Worm (Caenorhabditis elegans): Measurements from ENCODE around the gene srw-73.
A peak's percentile ranks its signal among the peaks of the same experiment; 100 is the strongest.

Gene srw-73

DNA sequence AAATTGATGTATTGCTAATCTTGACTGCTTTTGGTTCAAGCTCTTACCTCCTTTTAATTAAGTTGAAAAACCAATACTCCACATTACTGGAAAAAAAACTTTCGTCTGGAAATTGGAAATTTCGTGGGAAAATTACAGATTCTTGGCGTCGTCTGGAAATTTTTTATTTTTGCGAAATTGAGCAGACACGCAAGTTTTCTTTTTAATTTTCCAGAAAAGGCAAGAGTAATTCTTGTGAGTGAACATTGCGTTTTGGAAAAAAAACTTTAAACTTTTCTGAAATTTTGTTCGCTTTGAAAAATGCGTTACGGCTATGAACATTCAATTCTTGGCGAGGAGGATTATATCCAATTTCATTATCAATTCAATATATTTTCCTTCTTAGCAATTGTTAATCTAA is 22.7 kb downstream of the srw-73 start, which contains the start of gene sru-45:
Gene sru-45 (plus strand): TSS at position 301 of the 400 bp plus-strand sequence.
- TF ChIP-seq nhr-76 (tag; optimal IDR thresholded peaks at IDR 0.05) (no peak), ham-2 (GFP tag; optimal IDR thresholded peaks at IDR 0.05) (no peak), nhr-237 (tag; optimal IDR thresholded peaks at IDR 0.05) (no peak)

DNA sequence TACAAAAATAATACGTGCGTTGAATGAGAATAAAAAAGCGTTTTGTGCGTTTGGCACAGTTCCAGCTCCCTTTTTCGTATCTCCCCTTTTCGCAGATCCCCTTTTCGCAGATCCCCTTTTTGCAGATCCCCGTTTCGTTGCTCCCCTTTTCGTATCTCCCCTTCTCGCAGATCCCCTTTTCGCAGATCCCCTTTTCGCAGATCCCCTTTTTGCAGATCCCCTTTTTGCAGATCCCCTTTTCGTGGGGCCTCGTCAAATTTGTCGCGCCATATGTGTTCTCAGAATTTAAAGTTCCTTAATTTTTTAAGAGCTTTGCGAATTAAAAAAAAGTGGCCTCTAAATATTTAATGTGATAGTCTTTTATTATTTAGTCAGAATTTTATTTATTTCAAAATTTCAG is 35.4 kb downstream of the srw-73 start, which contains the start of gene Y32B12B.4:
Gene Y32B12B.4 (plus strand): TSS at position 399 of the 400 bp plus-strand sequence.
- TF ChIP-seq sptf-1 (tag; optimal IDR thresholded peaks at IDR 0.05) = peak; percentile 67
- TF ChIP-seq elt-3 (tag; optimal IDR thresholded peaks at IDR 0.05) = no peak
- peak; percentile 64 for TF ChIP-seq lin-32 (GFP tag; optimal IDR thresholded peaks at IDR 0.05)
- TF ChIP-seq nhr-2 (tag; optimal IDR thresholded peaks at IDR 0.05) = no peak
- TF ChIP-seq tbx-8 (GFP tag; optimal IDR thresholded peaks at IDR 0.05) = no peak
- TF ChIP-seq blmp-1 (tag; optimal IDR thresholded peaks at IDR 0.05) = no peak
- TF ChIP-seq unc-120 (tag; optimal IDR thresholded peaks at IDR 0.05; ENCODE audit: poor library complexity, severe bottlenecking) = no peak
- no peak for TF ChIP-seq lsy-2 (tag; optimal IDR thresholded peaks at IDR 0.05)
- TF ChIP-seq bed-3 (GFP tag; optimal IDR thresholded peaks at IDR 0.05) = peak; percentile 29
- TF ChIP-seq unc-62 (GFP tag; optimal IDR thresholded peaks at IDR 0.05) = no peak
- no peak for TF ChIP-seq nhr-76 (tag; optimal IDR thresholded peaks at IDR 0.05)
- no peak for TF ChIP-seq ceh-43 (GFP tag; optimal IDR thresholded peaks at IDR 0.05)
- no peak for TF ChIP-seq hlh-1 (tag; optimal IDR thresholded peaks at IDR 0.05)
- TF ChIP-seq mls-2 (tag; optimal IDR thresholded peaks at IDR 0.05) = peak; percentile 13
- peak; percentile 21 for TF ChIP-seq ceh-83 (GFP tag; optimal IDR thresholded peaks at IDR 0.05)
- no peak for TF ChIP-seq lin-13 (tag; optimal IDR thresholded peaks at IDR 0.05)
- TF ChIP-seq pha-4 (tag; optimal IDR thresholded peaks at IDR 0.05) = no peak
- peak; percentile 46 for TF ChIP-seq drap-1 (GFP tag; optimal IDR thresholded peaks at IDR 0.05)
- peak; percentile 65 for TF ChIP-seq cnd-1 (tag; optimal IDR thresholded peaks at IDR 0.05)
- no peak for TF ChIP-seq snpc-4 (tag; optimal IDR thresholded peaks at IDR 0.05)
- no peak for TF ChIP-seq nhr-12 (tag; optimal IDR thresholded peaks at IDR 0.05)
- TF ChIP-seq mep-1 (tag; optimal IDR thresholded peaks at IDR 0.05) = no peak
- no peak for TF ChIP-seq unc-39 (tag; optimal IDR thresholded peaks at IDR 0.05)
- no peak for TF ChIP-seq flh-1 (GFP tag; optimal IDR thresholded peaks at IDR 0.05)
- no peak for TF ChIP-seq ham-2 (GFP tag; optimal IDR thresholded peaks at IDR 0.05)
- TF ChIP-seq elt-1 (tag; optimal IDR thresholded peaks at IDR 0.05; ENCODE audit: borderline replicate concordance, insufficient read depth) = no peak
- TF ChIP-seq nhr-237 (tag; optimal IDR thresholded peaks at IDR 0.05) = no peak
- TF ChIP-seq ceh-39 (tag; optimal IDR thresholded peaks at IDR 0.05) = no peak
- peak; percentile 5 for TF ChIP-seq sem-2 (GFP tag; optimal IDR thresholded peaks at IDR 0.05)
- TF ChIP-seq mab-5 (tag; optimal IDR thresholded peaks at IDR 0.05) = no peak
- TF ChIP-seq zip-8 (tag; optimal IDR thresholded peaks at IDR 0.05) = no peak
- TF ChIP-seq nhr-28 (tag; optimal IDR thresholded peaks at IDR 0.05) = no peak
- TF ChIP-seq ztf-11 (tag; optimal IDR thresholded peaks at IDR 0.05) = no peak
- peak; percentile 4 for TF ChIP-seq M03D4.4 (tag; optimal IDR thresholded peaks at IDR 0.05)
- TF ChIP-seq ces-1 (GFP tag; optimal IDR thresholded peaks at IDR 0.05) = no peak

DNA sequence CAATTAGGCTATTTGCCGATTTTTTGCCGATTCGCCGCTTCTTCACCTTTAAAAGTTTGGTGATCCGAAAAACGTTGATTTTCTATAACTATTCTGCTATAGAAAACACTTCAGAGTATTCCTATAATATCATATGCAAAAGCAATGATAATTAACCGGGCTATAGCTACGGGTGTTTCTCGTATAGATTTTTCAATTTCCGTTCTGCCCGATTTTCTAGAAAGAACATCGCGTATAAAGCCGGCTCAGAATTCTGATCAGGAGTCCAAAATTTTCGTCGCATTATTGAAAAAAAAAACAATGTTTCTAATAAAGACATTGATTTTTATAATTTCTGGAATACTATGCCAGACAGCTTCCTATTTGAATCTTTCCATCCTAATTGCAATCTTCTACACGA is 37.6 kb downstream of the srw-73 start, which contains the start of gene srbc-65:
Gene srbc-65 (plus strand): TSS at position 301 of the 400 bp plus-strand sequence.
- TF ChIP-seq lsy-2 (tag; optimal IDR thresholded peaks at IDR 0.05) (no peak), ztf-11 (tag; optimal IDR thresholded peaks at IDR 0.05) (no peak), snpc-4 (tag; optimal IDR thresholded peaks at IDR 0.05) (no peak), mls-2 (tag; optimal IDR thresholded peaks at IDR 0.05) (no peak), sem-2 (GFP tag; optimal IDR thresholded peaks at IDR 0.05) (no peak), unc-39 (tag; optimal IDR thresholded peaks at IDR 0.05) (no peak), ceh-39 (tag; optimal IDR thresholded peaks at IDR 0.05) (no peak)

DNA sequence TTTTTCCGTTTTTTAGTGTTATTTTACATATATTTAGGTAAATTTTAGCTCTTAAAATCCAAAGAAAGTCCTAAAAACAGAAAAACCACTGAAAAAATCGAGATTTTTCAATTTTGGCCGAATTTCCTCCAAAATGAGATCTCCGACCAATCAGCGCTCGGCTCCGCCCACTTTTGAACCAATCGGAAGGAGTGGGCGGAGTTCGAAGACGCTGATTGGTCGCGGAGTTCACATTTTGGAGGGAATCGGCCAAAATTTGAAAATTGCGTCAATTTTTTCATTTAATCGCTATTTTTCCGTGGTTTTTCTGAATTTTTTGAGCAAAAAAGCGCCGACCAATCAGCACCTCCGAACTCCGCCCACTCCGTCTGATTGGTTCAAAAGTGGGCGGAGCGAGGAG is 47.7 kb downstream of the srw-73 start:
- TF ChIP-seq ceh-43 (GFP tag; optimal IDR thresholded peaks at IDR 0.05) = no peak
- no peak for TF ChIP-seq drap-1 (GFP tag; optimal IDR thresholded peaks at IDR 0.05)
- TF ChIP-seq zip-8 (tag; optimal IDR thresholded peaks at IDR 0.05) = no peak
